Fruit fly (Drosophila melanogaster): ENCODE measurements around the gene Rhau.

- TF ChIP-seq CG8478 (optimal IDR thresholded peaks at IDR 0.05): no peak
- no peak for TF ChIP-seq usp (GFP tag; optimal IDR thresholded peaks at IDR 0.05)
- TF ChIP-seq EcR (GFP tag; optimal IDR thresholded peaks at IDR 0.05): no peak
- no peak for TF ChIP-seq pan (optimal IDR thresholded peaks at IDR 0.05)
These were observed 45.1 kb upstream of the Rhau start for dm6 chr2L:20802839-20803238.
